Worm (Caenorhabditis elegans) whole organism, L3 larva: ENCODE data around the gene F18E3.11.
A peak's percentile ranks its signal among the peaks of the same experiment; 100 is the strongest.

Experiments used
- aly-2 ChIP-seq: fragments of 150-350 bp; optimal IDR thresholded peaks from 2 replicates; lab custom pipeline; 2014; ENCODE audit warnings: missing biosample characterization, missing genetic modification characterization
- ama-1 ChIP-seq: fragments of 150-350 bp; optimal IDR thresholded peaks from 2 replicates; lab custom pipeline; 2018
- ceh-28 ChIP-seq: fragments of 150-350 bp; optimal IDR thresholded peaks from 2 replicates; lab custom pipeline; 2014; ENCODE audit warnings: missing biosample characterization, missing genetic modification reagents, missing genetic modification characterization
- ceh-82 ChIP-seq: fragments of 150-350 bp; optimal IDR thresholded peaks from 2 replicates; lab custom pipeline; 2014; ENCODE audit warnings: missing biosample characterization, missing genetic modification characterization
- ceh-9 ChIP-seq: sonication (generic microtip); optimal IDR thresholded peaks from 2 replicates; lab custom pipeline; 2018; ENCODE audit warnings: missing biosample characterization, missing genetic modification characterization
- egl-27 ChIP-seq: sonication (generic microtip); optimal IDR thresholded peaks from 4 replicates; lab custom pipeline; 2017; ENCODE audit warnings: missing biosample characterization, missing genetic modification reagents, missing genetic modification characterization
- egl-5 ChIP-seq: fragments of 150-350 bp; optimal IDR thresholded peaks from 2 replicates; lab custom pipeline; 2017; ENCODE audit warnings: missing biosample characterization, missing genetic modification reagents, missing genetic modification characterization, inconsistent platforms
- elt-1 ChIP-seq: fragments of 150-350 bp; optimal IDR thresholded peaks from 2 replicates; lab custom pipeline; 2014; ENCODE audit warnings: missing biosample characterization, missing genetic modification characterization
- elt-3 ChIP-seq, 3 experiments: fragments of 150-350 bp in 1 of 3; sonication (generic microtip) in 2 of 3; optimal IDR thresholded peaks; 2 replicates in 2 of 3; 4 replicates in 1 of 3; lab custom pipeline; 2014 to 2017; ENCODE audit warnings: missing biosample characterization in 3 of 3, missing genetic modification characterization in 3 of 3
- fkh-2 ChIP-seq: fragments of 150-350 bp; optimal IDR thresholded peaks from 2 replicates; lab custom pipeline; 2014; ENCODE audit warnings: missing biosample characterization, missing genetic modification reagents, missing genetic modification characterization
- jun-1 ChIP-seq: fragments of 150-350 bp; optimal IDR thresholded peaks from 2 replicates; lab custom pipeline; 2014; ENCODE audit warnings: missing biosample characterization, missing genetic modification reagents, missing genetic modification characterization
- lin-39 ChIP-seq: fragments of 150-350 bp; optimal IDR thresholded peaks from 2 replicates; lab custom pipeline; 2018; ENCODE audit warnings: missing biosample characterization, missing genetic modification reagents, missing genetic modification characterization
- lsy-12 ChIP-seq: sonication (generic microtip); optimal IDR thresholded peaks from 2 replicates; lab custom pipeline; 2016; ENCODE audit warnings: mild to moderate bottlenecking, missing genetic modification characterization, missing compliant biosample characterization
- mdl-1 ChIP-seq: fragments of 150-350 bp; optimal IDR thresholded peaks from 2 replicates; lab custom pipeline; 2014; ENCODE audit warnings: missing biosample characterization, missing genetic modification characterization
- mml-1 ChIP-seq: fragments of 150-350 bp; sonication (generic microtip); optimal IDR thresholded peaks from 3 replicates; lab custom pipeline; 2014; ENCODE audit warnings: missing biosample characterization, missing genetic modification characterization
- nhr-11 ChIP-seq: fragments of 150-350 bp; optimal IDR thresholded peaks from 2 replicates; lab custom pipeline; 2014; ENCODE audit warnings: missing biosample characterization, missing genetic modification characterization
- nhr-12 ChIP-seq: fragments of 150-350 bp; optimal IDR thresholded peaks from 2 replicates; lab custom pipeline; 2014; ENCODE audit warnings: missing biosample characterization, missing genetic modification characterization
- nhr-23 ChIP-seq: fragments of 150-350 bp; optimal IDR thresholded peaks from 2 replicates; lab custom pipeline; 2014; ENCODE audit warnings: missing biosample characterization, missing genetic modification reagents, missing genetic modification characterization
- nhr-237 ChIP-seq: fragments of 150-350 bp; optimal IDR thresholded peaks from 2 replicates; lab custom pipeline; 2014; ENCODE audit warnings: missing biosample characterization, missing genetic modification characterization
- nhr-25 ChIP-seq: sonication (generic microtip); optimal IDR thresholded peaks from 2 replicates; lab custom pipeline; 2017; ENCODE audit warnings: missing biosample characterization, missing genetic modification characterization
- nhr-28 ChIP-seq: fragments of 150-350 bp; optimal IDR thresholded peaks from 2 replicates; lab custom pipeline; 2014; ENCODE audit warnings: missing biosample characterization, missing genetic modification characterization
- nhr-43 ChIP-seq: sonication (generic microtip); optimal IDR thresholded peaks from 2 replicates; lab custom pipeline; 2016; ENCODE audit warnings: mild to moderate bottlenecking, missing genetic modification characterization, missing compliant biosample characterization; ENCODE audit not compliant: poor library complexity, severe bottlenecking
- nhr-76 ChIP-seq: fragments of 150-350 bp; sonication (generic microtip); optimal IDR thresholded peaks from 5 replicates; lab custom pipeline; 2014; ENCODE audit warnings: missing biosample characterization, missing genetic modification characterization
- nhr-77 ChIP-seq: fragments of 150-350 bp; optimal IDR thresholded peaks from 2 replicates; lab custom pipeline; 2014; ENCODE audit warnings: missing biosample characterization, missing genetic modification characterization
- pha-4 ChIP-seq: fragments of 150-350 bp; optimal IDR thresholded peaks from 2 replicates; lab custom pipeline; 2014; ENCODE audit warnings: missing biosample characterization, missing genetic modification reagents, missing genetic modification characterization
- snpc-4 ChIP-seq: fragments of 150-350 bp; optimal IDR thresholded peaks from 2 replicates; lab custom pipeline; 2014; ENCODE audit warnings: missing biosample characterization, missing genetic modification characterization
- tbx-2 ChIP-seq: sonication (generic microtip); optimal IDR thresholded peaks from 2 replicates; lab custom pipeline; 2016; ENCODE audit warnings: mild to moderate bottlenecking, missing genetic modification characterization, missing compliant biosample characterization
- unc-39 ChIP-seq: sonication (generic microtip); optimal IDR thresholded peaks from 4 replicates; lab custom pipeline; 2017; ENCODE audit warnings: missing biosample characterization, missing genetic modification characterization
- unc-62 ChIP-seq: fragments of 150-350 bp; sonication (generic microtip); optimal IDR thresholded peaks from 4 replicates; lab custom pipeline; 2014; ENCODE audit warnings: missing biosample characterization, missing genetic modification reagents, missing genetic modification characterization

Gene F18E3.11

ce11 chrV:7409599-7409998 is 3.7 kb upstream of the F18E3.11 start, which contains the start of gene R13D7.2:
Gene R13D7.2 (plus strand): TSS chrV:7409899.
- TF ChIP-seq fkh-2 (tag; lab: Kevin White, UChicago) (no peak), mml-1 (no peak), nhr-12 (no peak), ceh-28 (no peak), ceh-82 (no peak), egl-27 (tag; lab: Kevin White, UChicago) (no peak), egl-5 (tag; lab: Kevin White, UChicago) (no peak), lin-39 (tag; lab: Kevin White, UChicago) (no peak), mdl-1 (tag; lab: Kevin White, UChicago) (no peak), nhr-23 (tag; lab: Kevin White, UChicago) (no peak), nhr-11 (tag; lab: Kevin White, UChicago) (no peak), elt-1 (no peak), pha-4 (tag; lab: Kevin White, UChicago) (no peak), nhr-43 (tag; lab: Kevin White, UChicago) (no peak), nhr-77 (tag; lab: Kevin White, UChicago) (no peak), nhr-237 (tag; lab: Kevin White, UChicago) (no peak), lsy-12 (no peak)
- TF ChIP-seq, all 47 proteins: peak for 0

DNA sequence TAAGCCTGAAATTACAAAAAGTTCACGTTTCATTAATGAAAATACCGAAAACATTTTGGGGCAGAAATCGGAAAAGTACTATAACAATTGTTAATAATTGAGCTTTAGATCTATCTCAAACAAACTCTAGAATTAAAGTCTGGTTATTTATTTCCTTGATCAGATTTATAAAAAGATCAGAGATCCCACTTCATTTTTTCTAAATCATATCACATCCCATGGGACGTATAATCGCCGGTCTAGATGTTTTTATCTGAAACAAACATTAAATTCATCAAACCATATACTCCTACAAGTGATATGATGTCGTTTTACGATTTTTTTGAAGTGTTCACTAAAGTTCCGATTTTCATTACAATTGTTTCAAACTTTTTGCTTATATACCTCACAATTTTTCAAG is 1.6 kb upstream of the F18E3.11 start, which contains the start of gene str-41:
Gene str-41, plus strand, starts transcription at position 301 of the 400 bp plus-strand sequence.
- TF ChIP-seq nhr-76 (tag; lab: Kevin White, UChicago) (no peak), ceh-9 (tag; lab: Kevin White, UChicago) (no peak), nhr-11 (tag; lab: Kevin White, UChicago) (no peak)

DNA sequence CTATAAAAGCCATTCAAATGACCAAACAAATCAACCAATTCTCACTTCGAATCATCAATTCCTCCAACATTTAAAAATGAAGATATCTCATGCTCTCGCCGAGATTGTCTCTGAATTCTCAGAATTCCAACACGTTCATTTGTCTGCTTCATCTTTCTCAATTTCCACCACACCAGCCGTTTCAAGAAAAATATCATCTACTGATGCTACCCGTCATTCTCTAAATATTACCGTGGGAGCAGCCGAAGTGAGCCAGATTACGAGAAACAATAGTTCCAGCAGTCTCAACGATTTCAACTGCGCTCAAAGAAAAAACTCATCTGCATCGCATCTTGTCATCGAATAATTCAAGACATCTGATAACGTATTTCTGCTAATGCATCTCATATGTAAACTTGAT is 1.6 kb downstream of the F18E3.11 start, which contains the start of gene F18E3.12:
Gene F18E3.12, plus strand, starts transcription at position 77 of the 400 bp plus-strand sequence.
- TF ChIP-seq aly-2 (tag; lab: Kevin White, UChicago) (no peak), nhr-28 (tag; lab: Kevin White, UChicago) (no peak), ama-1 (lab: Kevin White, UChicago) (peak; percentile 83)

- TF ChIP-seq ama-1 (lab: Kevin White, UChicago) (peak; percentile 93), nhr-23 (tag; lab: Kevin White, UChicago) (peak; percentile 85), jun-1 (tag; lab: Kevin White, UChicago) (peak; percentile 37), fkh-2 (tag; lab: Kevin White, UChicago) (no peak), unc-39 (tag; lab: Kevin White, UChicago) (no peak), nhr-43 (tag; lab: Kevin White, UChicago) (peak; percentile 93), ceh-9 (tag; lab: Kevin White, UChicago) (no peak), snpc-4 (no peak), nhr-28 (tag; lab: Kevin White, UChicago) (no peak), nhr-25 (tag; lab: Kevin White, UChicago) (peak; percentile 92), egl-27 (tag; lab: Kevin White, UChicago) (peak; percentile 22), elt-3 (tag; optimal IDR thresholded peaks at IDR 0.05; lab: Kevin White, UChicago) (peak; percentile 33 to 44 (median 38)), aly-2 (tag; lab: Kevin White, UChicago) (no peak), tbx-2 (tag; lab: Kevin White, UChicago) (peak; percentile 34), lsy-12 (peak; percentile 7)
Measured at ce11 chrV:7415780-7416428, 2.6 kb downstream of the F18E3.11 start, which contains the start of gene F18E3.13. Gene F18E3.13 (plus strand): TSS chrV:7416164.

DNA sequence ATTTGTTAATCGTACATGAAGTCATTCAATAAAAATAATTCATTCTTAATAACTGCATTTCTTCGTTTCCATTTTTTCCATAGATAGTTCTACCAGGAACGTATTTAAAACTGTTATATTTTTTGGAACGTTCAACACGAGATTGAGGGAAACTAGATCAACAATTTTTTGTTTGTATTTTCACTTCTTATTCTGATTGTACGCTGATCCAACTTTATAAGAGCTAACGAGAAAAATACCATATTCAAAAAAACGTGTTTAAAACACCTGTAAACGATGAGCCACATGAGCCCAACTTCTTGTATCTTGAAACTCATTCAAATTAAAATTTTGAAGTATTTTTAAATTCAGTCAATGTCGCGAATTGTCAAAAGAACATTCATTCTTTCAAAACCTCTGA is 3.3 kb downstream of the F18E3.11 start:
- no peak for TF ChIP-seq nhr-76 (tag; lab: Kevin White, UChicago)
- peak; percentile 20 for TF ChIP-seq nhr-43 (tag; lab: Kevin White, UChicago)
- no peak for TF ChIP-seq unc-62 (GFP tag; lab: Kevin White, UChicago)
- peak; percentile 7 for TF ChIP-seq nhr-23 (tag; lab: Kevin White, UChicago)
- TF ChIP-seq ama-1 (lab: Kevin White, UChicago), result peak; percentile 57
